Fruit fly (Drosophila melanogaster) whole organism, embryonic: ENCODE data around the gene CG34135.

Experiments
- CG1024 ChIP-seq: fragments of 200-800 bp; sonication (Bioruptor generic); IDR thresholded peaks from 2 replicates; pipeline ENCODE4 v1.3.6; 2022; ENCODE audit warnings: missing biosample characterization, missing genetic modification characterization
- CG10959 ChIP-seq: fragments of 200-800 bp; sonication (Bioruptor generic); IDR thresholded peaks from 2 replicates; pipeline ENCODE4 v1.3.6; 2022; ENCODE audit warnings: missing biosample characterization, missing genetic modification characterization
- CG11696 ChIP-seq: fragments of 200-800 bp; sonication (Bioruptor generic); IDR thresholded peaks from 2 replicates; pipeline ENCODE4 v1.3.6; 2022; ENCODE audit warnings: missing biosample characterization, missing genetic modification characterization
- CG11723 ChIP-seq: fragments of 200-800 bp; sonication (Bioruptor generic); optimal IDR thresholded peaks from 2 replicates; lab custom pipeline; 2017; ENCODE audit warnings: missing biosample characterization, mild to moderate bottlenecking, missing genetic modification characterization
- CG1233 ChIP-seq: fragments of 200-800 bp; sonication (Bioruptor generic); optimal IDR thresholded peaks from 4 replicates; lab custom pipeline; 2018; ENCODE audit warnings: missing biosample characterization, mild to moderate bottlenecking, missing genetic modification characterization
- CG12391 ChIP-seq: fragments of 200-800 bp; sonication (Bioruptor generic); optimal IDR thresholded peaks from 3 replicates; lab custom pipeline; 2018; ENCODE audit warnings: missing biosample characterization, mild to moderate bottlenecking, missing genetic modification characterization, moderate library complexity
- CG12942 ChIP-seq: fragments of 200-800 bp; sonication (Bioruptor generic); optimal IDR thresholded peaks from 3 replicates; lab custom pipeline; 2016; ENCODE audit warnings: missing biosample characterization, missing genetic modification characterization
- CG13424 ChIP-seq: fragments of 200-800 bp; sonication (Bioruptor generic); optimal IDR thresholded peaks from 2 replicates; lab custom pipeline; 2019; ENCODE audit warnings: missing biosample characterization, mild to moderate bottlenecking, missing genetic modification characterization, moderate library complexity
- CG16863 ChIP-seq: fragments of 200-800 bp; sonication (Bioruptor generic); optimal IDR thresholded peaks from 3 replicates; lab custom pipeline; 2016; ENCODE audit warnings: missing biosample characterization, missing genetic modification characterization
- CG17385 ChIP-seq: fragments of 200-800 bp; sonication (Bioruptor generic); optimal IDR thresholded peaks from 3 replicates; lab custom pipeline; 2018; ENCODE audit warnings: missing biosample characterization, mild to moderate bottlenecking, missing genetic modification characterization
- CG18011 ChIP-seq: fragments of 200-800 bp; sonication (Bioruptor generic); optimal IDR thresholded peaks from 2 replicates; lab custom pipeline; 2017; ENCODE audit warnings: missing biosample characterization, missing genetic modification characterization, mild to moderate bottlenecking, moderate library complexity, missing genotype
- CG33213 ChIP-seq: fragments of 200-800 bp; sonication (Bioruptor generic); optimal IDR thresholded peaks from 3 replicates; lab custom pipeline; 2016; ENCODE audit warnings: missing biosample characterization, missing genetic modification characterization
- CG4404 ChIP-seq: fragments of 200-800 bp; sonication (Bioruptor generic); IDR thresholded peaks from 2 replicates; pipeline ENCODE4 v1.3.6; 2022; ENCODE audit warnings: missing biosample characterization, missing genetic modification characterization
- CG4617 ChIP-seq: fragments of 200-800 bp; sonication (Bioruptor generic); optimal IDR thresholded peaks from 3 replicates; lab custom pipeline; 2016; ENCODE audit warnings: missing biosample characterization, missing genetic modification characterization, borderline replicate concordance
- CG5245 ChIP-seq: fragments of 200-800 bp; sonication (Bioruptor generic); optimal IDR thresholded peaks from 3 replicates; lab custom pipeline; 2016; ENCODE audit warnings: missing biosample characterization, missing genetic modification characterization
- CG7839 ChIP-seq: fragments of 200-800 bp; sonication (Bioruptor generic); optimal IDR thresholded peaks from 3 replicates; lab custom pipeline; 2018; ENCODE audit warnings: missing biosample characterization, mild to moderate bottlenecking, missing genetic modification characterization, moderate library complexity
- CG8290 ChIP-seq, 3 experiments: fragments of 200-800 bp; sonication (Bioruptor generic); optimal IDR thresholded peaks; 2 replicates each; lab custom pipeline; 2016 to 2019; ENCODE audit warnings: missing biosample characterization in 3 of 3, missing genetic modification characterization in 3 of 3, mild to moderate bottlenecking in 2 of 3, moderate library complexity in 1 of 3
- CG9215 ChIP-seq: fragments of 200-800 bp; sonication (Bioruptor generic); IDR thresholded peaks from 2 replicates; pipeline ENCODE4 v1.3.6; 2022; ENCODE audit warnings: missing biosample characterization, missing genetic modification characterization
- CkIIα-i1 ChIP-seq: fragments of 200-800 bp; sonication (Bioruptor generic); IDR thresholded peaks from 2 replicates; pipeline ENCODE4 v1.3.6; 2022; ENCODE audit warnings: missing biosample characterization, missing genetic modification characterization
- D19B ChIP-seq: fragments of 200-800 bp; sonication (Bioruptor generic); optimal IDR thresholded peaks from 2 replicates; lab custom pipeline; 2017; ENCODE audit warnings: missing biosample characterization, mild to moderate bottlenecking, missing genetic modification characterization
- Dip2 ChIP-seq: fragments of 200-800 bp; sonication (Bioruptor generic); IDR thresholded peaks from 2 replicates; pipeline ENCODE4 v1.3.6; 2022; ENCODE audit warnings: missing biosample characterization, missing genetic modification characterization
- Doc2 ChIP-seq: fragments of 200-800 bp; sonication (Bioruptor generic); IDR thresholded peaks from 2 replicates; pipeline ENCODE4 v1.3.6; 2022; ENCODE audit warnings: missing biosample characterization, missing genetic modification characterization
- ERR ChIP-seq: fragments of 200-800 bp; sonication (Bioruptor generic); optimal IDR thresholded peaks from 2 replicates; lab custom pipeline; 2016; ENCODE audit warnings: missing biosample characterization, missing genetic modification characterization
- Ets65A ChIP-seq: fragments of 200-800 bp; sonication (Bioruptor generic); peaks from one replicate; lab custom pipeline; 2016; ENCODE audit warnings: missing biosample characterization, missing genetic modification characterization
- GATAe ChIP-seq: fragments of 200-800 bp; sonication (Bioruptor generic); conservative IDR thresholded peaks from 2 replicates; pipeline ENCODE4 v1.3.6; 2022; ENCODE audit warnings: missing biosample characterization, missing genetic modification characterization
- Gsc ChIP-seq: fragments of 200-800 bp; sonication (Bioruptor generic); IDR thresholded peaks from 2 replicates; pipeline ENCODE4 v1.3.6; 2022; ENCODE audit warnings: missing biosample characterization, missing genetic modification characterization
- HLHmδ ChIP-seq: fragments of 200-800 bp; sonication (Bioruptor generic); optimal IDR thresholded peaks from 2 replicates; lab custom pipeline; 2018; ENCODE audit warnings: missing biosample characterization, mild to moderate bottlenecking, missing genetic modification characterization, moderate library complexity
- Hsf ChIP-seq: fragments of 200-800 bp; sonication (Bioruptor generic); optimal IDR thresholded peaks from 3 replicates; lab custom pipeline; 2016; ENCODE audit warnings: missing biosample characterization, missing genetic modification characterization
- Lpt ChIP-seq: fragments of >200 bp; optimal IDR thresholded peaks from 2 replicates; lab custom pipeline; 2018; ENCODE audit warnings: missing biosample characterization, missing genetic modification characterization
- Myb ChIP-seq: fragments of 200-800 bp; sonication (Bioruptor generic); optimal IDR thresholded peaks from 2 replicates; lab custom pipeline; 2016; ENCODE audit warnings: missing biosample characterization, missing genetic modification characterization
- Oaz ChIP-seq: fragments of 200-800 bp; sonication (Bioruptor generic); IDR thresholded peaks from 2 replicates; pipeline ENCODE4 v1.3.6; 2022; ENCODE audit warnings: missing biosample characterization, missing genetic modification characterization
- Ptx1 ChIP-seq: fragments of 200-800 bp; sonication (Bioruptor generic); IDR thresholded peaks from 2 replicates; pipeline ENCODE4 v1.3.6; 2022; ENCODE audit warnings: missing biosample characterization, missing genetic modification characterization
- Side ChIP-seq: fragments of 200-800 bp; sonication (Bioruptor generic); optimal IDR thresholded peaks from 2 replicates; lab custom pipeline; 2016; ENCODE audit warnings: missing biosample characterization, missing genetic modification characterization
- Sin3A ChIP-seq: fragments of >200 bp; optimal IDR thresholded peaks from 2 replicates; lab custom pipeline; 2018
- Vsx1 ChIP-seq: fragments of 200-800 bp; sonication (Bioruptor generic); optimal IDR thresholded peaks from 2 replicates; lab custom pipeline; 2017; ENCODE audit warnings: missing biosample characterization, mild to moderate bottlenecking, missing genetic modification characterization, missing genetic modification reagents
- aop ChIP-seq: fragments of 200-800 bp; sonication (Bioruptor generic); IDR thresholded peaks from 2 replicates; pipeline ENCODE4 v1.3.6; 2022; ENCODE audit warnings: missing biosample characterization, missing genetic modification characterization
- ara ChIP-seq: fragments of 200-800 bp; sonication (Bioruptor generic); IDR thresholded peaks from 2 replicates; pipeline ENCODE4 v1.3.6; 2022; ENCODE audit warnings: missing biosample characterization, missing genetic modification characterization
- br ChIP-seq: fragments of >200 bp; optimal IDR thresholded peaks from 2 replicates; lab custom pipeline; 2017
- btn ChIP-seq: fragments of 200-800 bp; sonication (Bioruptor generic); optimal IDR thresholded peaks from 2 replicates; lab custom pipeline; 2016; ENCODE audit warnings: missing biosample characterization, missing genetic modification characterization
- dimm ChIP-seq: fragments of 200-800 bp; sonication (Bioruptor generic); IDR thresholded peaks from 2 replicates; pipeline ENCODE4 v1.3.6; 2022; ENCODE audit warnings: missing biosample characterization, missing genetic modification characterization
- en ChIP-seq: fragments of 200-800 bp; sonication (Bioruptor generic); optimal IDR thresholded peaks from 2 replicates; lab custom pipeline; 2016; ENCODE audit warnings: missing biosample characterization, missing genetic modification characterization
- esg ChIP-seq: fragments of 200-800 bp; sonication (Bioruptor generic); conservative IDR thresholded peaks from 2 replicates; pipeline ENCODE4 v1.3.6; 2022; ENCODE audit warnings: missing biosample characterization, missing genetic modification characterization
- fd3F ChIP-seq: fragments of 200-800 bp; sonication (Bioruptor generic); optimal IDR thresholded peaks from 2 replicates; lab custom pipeline; 2018; ENCODE audit warnings: missing biosample characterization, mild to moderate bottlenecking, missing genetic modification characterization, moderate library complexity
- fd96Cb ChIP-seq: fragments of 200-800 bp; sonication (Bioruptor generic); optimal IDR thresholded peaks from 2 replicates; lab custom pipeline; 2018; ENCODE audit warnings: missing biosample characterization, mild to moderate bottlenecking, missing genetic modification characterization, moderate library complexity
- grau ChIP-seq: fragments of 200-800 bp; optimal IDR thresholded peaks from 3 replicates; lab custom pipeline; 2019; ENCODE audit warnings: missing biosample characterization, mild to moderate bottlenecking, missing genetic modification characterization, moderate library complexity
- knrl ChIP-seq: fragments of 200-800 bp; sonication (Bioruptor generic); IDR thresholded peaks from 3 replicates; pipeline ENCODE4 v1.3.6; 2022; ENCODE audit warnings: missing biosample characterization, missing genetic modification characterization; ENCODE audit not compliant: partially characterized antibody
- phol ChIP-seq: fragments of 200-800 bp; sonication (Bioruptor generic); optimal IDR thresholded peaks from 3 replicates; lab custom pipeline; 2018; ENCODE audit warnings: missing biosample characterization, mild to moderate bottlenecking, missing genetic modification characterization, moderate library complexity
- prd ChIP-seq, 3 experiments: fragments of >200 bp in 2 of 3; fragments of 200-800 bp in 1 of 3; sonication (Bioruptor generic) in 1 of 3; optimal IDR thresholded peaks in 2 of 3; IDR thresholded peaks in 1 of 3; 2 replicates in 2 of 3; 3 replicates in 1 of 3; pipeline versions ENCODE4 v1.3.6 to Lab custom; 2017 to 2022; ENCODE audit warnings: missing biosample characterization in 1 of 3, missing genetic modification characterization in 1 of 3
- psq ChIP-seq: fragments of 200-800 bp; sonication (Bioruptor generic); optimal IDR thresholded peaks from 2 replicates; lab custom pipeline; 2017; ENCODE audit warnings: missing biosample characterization, missing genetic modification characterization
- pum ChIP-seq: fragments of 200-800 bp; sonication (Bioruptor generic); optimal IDR thresholded peaks from 2 replicates; lab custom pipeline; 2016; ENCODE audit warnings: missing biosample characterization, missing genetic modification characterization
- wdn ChIP-seq: fragments of 200-800 bp; sonication (Bioruptor generic); IDR thresholded peaks from 2 replicates; pipeline ENCODE4 v1.3.6; 2022; ENCODE audit warnings: missing biosample characterization, missing genetic modification characterization
- wor ChIP-seq: fragments of 200-800 bp; sonication (Bioruptor generic); IDR thresholded peaks from 2 replicates; pipeline ENCODE4 v1.3.6; 2022; ENCODE audit warnings: missing biosample characterization, missing genetic modification characterization

CG34135 gene

DNA sequence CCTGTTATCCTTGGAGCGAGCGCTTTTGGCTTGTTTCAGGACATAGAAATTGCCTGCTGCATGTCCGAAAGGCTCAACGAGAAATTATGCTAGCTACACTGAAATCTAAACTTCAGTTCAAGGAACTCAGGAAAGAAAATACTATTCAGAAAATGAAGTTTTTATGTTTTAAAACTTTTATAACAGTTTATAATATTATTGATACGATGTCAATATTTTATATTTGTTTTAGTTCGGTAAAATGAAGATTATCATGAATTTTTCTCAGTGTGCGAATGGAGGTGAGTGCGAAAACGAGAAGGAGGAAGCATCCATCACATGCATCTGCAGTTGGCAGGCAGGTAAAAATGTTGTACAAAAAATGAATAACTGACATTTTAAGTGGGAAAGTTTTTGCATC lies 21.6 kb downstream of the CG34135 start (continued):
- TF ChIP-seq CG10959 (GFP tag; lab: Robert Waterston, UW) = peak; percentile 59; the same call in 1 of the 2 replicates
- TF ChIP-seq Sin3A (lab: Kevin White, UChicago) = no peak
- peak; percentile 33 for TF ChIP-seq CG5245 (GFP tag; lab: Kevin White, UChicago)
- TF ChIP-seq Lpt (GFP tag; lab: Kevin White, UChicago) = no peak
- TF ChIP-seq phol (tag; lab: Kevin White, UChicago) = peak; percentile 73
- TF ChIP-seq prd (optimal IDR thresholded peaks at IDR 0.05; lab: Kevin White, UChicago) = no peak
- TF ChIP-seq prd (GFP tag; IDR thresholded peaks at IDR 0.05; lab: Robert Waterston, UW) = peak; percentile 88
- peak; percentile 6 for TF ChIP-seq CG1233 (GFP tag; lab: Kevin White, UChicago)
- peak; percentile 64 for TF ChIP-seq CG17385 (GFP tag; lab: Kevin White, UChicago)
- no peak for TF ChIP-seq psq (GFP tag; lab: Kevin White, UChicago)
- peak; percentile 54 for TF ChIP-seq CG8290 (GFP tag; optimal IDR thresholded peaks at IDR 0.05; lab: Kevin White, UChicago)
- no peak for TF ChIP-seq CG8290 (tag; optimal IDR thresholded peaks at IDR 0.05; lab: Kevin White, UChicago)
- TF ChIP-seq br (lab: Kevin White, UChicago) = no peak
- peak; percentile 17 for TF ChIP-seq CG4617 (GFP tag; lab: Kevin White, UChicago)
- TF ChIP-seq CG18011 = no peak
- TF ChIP-seq GATAe (GFP tag; lab: Robert Waterston, UW) = no peak
- TF ChIP-seq dimm (GFP tag; lab: Robert Waterston, UW) = 0 out of 2 replicates have a peak, but pooled peaks have one; percentile 28
- TF ChIP-seq CG7839 = peak; percentile 65
- peak; percentile 44 for TF ChIP-seq fd96Cb (tag; lab: Kevin White, UChicago)
- 0 out of 2 replicates have a peak, but pooled peaks have one; percentile 4 for TF ChIP-seq wdn (GFP tag; lab: Robert Waterston, UW)
- TF ChIP-seq knrl (GFP tag; lab: Robert Waterston, UW) = no peak
- peak; percentile 8 for TF ChIP-seq fd3F (GFP tag; lab: Kevin White, UChicago)
- TF ChIP-seq wor (GFP tag; lab: Robert Waterston, UW) = peak; percentile 46; the same call in 1 of the 2 replicates
- peak; percentile 73 for TF ChIP-seq grau
- TF ChIP-seq CG12942 (GFP tag; lab: Kevin White, UChicago) = peak; percentile 43
- no peak for TF ChIP-seq HLHmδ (GFP tag; lab: Kevin White, UChicago)
- no peak for TF ChIP-seq pum (GFP tag; lab: Kevin White, UChicago)
- no peak for TF ChIP-seq Myb
- no peak for TF ChIP-seq CkIIα-i1 (GFP tag; lab: Robert Waterston, UW)
- TF ChIP-seq CG4404 (GFP tag; lab: Robert Waterston, UW) = peak; percentile 52
- no peak for TF ChIP-seq CG33213 (GFP tag; lab: Kevin White, UChicago)
- TF ChIP-seq esg (GFP tag; lab: Robert Waterston, UW) = peak; percentile 68
- no peak for TF ChIP-seq Side (GFP tag; lab: Kevin White, UChicago)
- peak; percentile 59 for TF ChIP-seq CG13424 (tag; lab: Kevin White, UChicago)
- TF ChIP-seq CG9215 = no peak
- no peak for TF ChIP-seq Dip2 (GFP tag; lab: Robert Waterston, UW)
- TF ChIP-seq Ets65A = no peak
- peak; percentile 74 for TF ChIP-seq CG12391 (tag; lab: Kevin White, UChicago)
- TF ChIP-seq Oaz = no peak
- no peak for TF ChIP-seq Doc2 (GFP tag; lab: Robert Waterston, UW)
- TF ChIP-seq CG11696 (GFP tag; lab: Robert Waterston, UW) = 0 out of 2 replicates have a peak, but pooled peaks have one; percentile 44
- TF ChIP-seq Gsc (GFP tag; lab: Robert Waterston, UW) = no peak
- peak; percentile 42; the same call in 1 of the 2 replicates for TF ChIP-seq CG1024 (GFP tag; lab: Robert Waterston, UW)
- TF ChIP-seq ara (GFP tag; lab: Robert Waterston, UW) = peak; percentile 56; the same call in 1 of the 2 replicates
- TF ChIP-seq Hsf (GFP tag; lab: Kevin White, UChicago) = peak; percentile 29
- no peak for TF ChIP-seq CG11723 (GFP tag; lab: Kevin White, UChicago)
- no peak for TF ChIP-seq Vsx1 (GFP tag; lab: Kevin White, UChicago)
- TF ChIP-seq CG16863 = no peak
- TF ChIP-seq en = no peak
- peak; percentile 56; the same call in 1 of the 2 replicates for TF ChIP-seq Ptx1
- TF ChIP-seq D19B (GFP tag; lab: Kevin White, UChicago) = no peak
- TF ChIP-seq aop (GFP tag; lab: Robert Waterston, UW) = no peak
- TF ChIP-seq btn (GFP tag; lab: Kevin White, UChicago) = no peak
- no peak for TF ChIP-seq ERR
